Worm (Caenorhabditis elegans) whole organism, L2 larva: Measurements from ENCODE around the gene F41H10.2.

Source experiments
- C34F6.9 ChIP-seq: fragments of 150-350 bp; optimal IDR thresholded peaks from 2 replicates; lab custom pipeline; 2014; ENCODE audit warnings: missing biosample characterization, missing genetic modification characterization
- R02D3.7 ChIP-seq: fragments of 150-350 bp; optimal IDR thresholded peaks from 2 replicates; lab custom pipeline; 2014; ENCODE audit warnings: missing biosample characterization, missing genetic modification characterization
- Y55F3AM.14 ChIP-seq: fragments of 200-800 bp; sonication (Bioruptor generic); optimal IDR thresholded peaks from 2 replicates; lab custom pipeline; 2018; ENCODE audit warnings: mild to moderate bottlenecking, missing genetic modification characterization, missing compliant biosample characterization
- ZK546.5 ChIP-seq: sonication (generic microtip); optimal IDR thresholded peaks from 2 replicates; lab custom pipeline; 2017; ENCODE audit warnings: missing biosample characterization, missing genetic modification characterization
- alr-1 ChIP-seq: fragments of 150-350 bp; optimal IDR thresholded peaks from 2 replicates; lab custom pipeline; 2014; ENCODE audit warnings: missing biosample characterization, missing genetic modification characterization
- aly-2 ChIP-seq: fragments of 150-350 bp; optimal IDR thresholded peaks from 2 replicates; lab custom pipeline; 2014; ENCODE audit warnings: missing biosample characterization, missing genetic modification characterization
- ama-1 ChIP-seq: fragments of 150-350 bp; optimal IDR thresholded peaks from 2 replicates; lab custom pipeline; 2018; ENCODE audit warnings: inconsistent platforms
- blmp-1 ChIP-seq: sonication (generic microtip); optimal IDR thresholded peaks from 2 replicates; lab custom pipeline; 2017; ENCODE audit warnings: missing genetic modification characterization, mild to moderate bottlenecking, missing compliant biosample characterization, antibody characterized with exemption, moderate library complexity; ENCODE audit not compliant: insufficient read depth
- ceh-82 ChIP-seq: fragments of 150-350 bp; optimal IDR thresholded peaks from 2 replicates; lab custom pipeline; 2014; ENCODE audit warnings: missing biosample characterization, missing genetic modification characterization
- crh-2 ChIP-seq: sonication (generic microtip); optimal IDR thresholded peaks from 2 replicates; lab custom pipeline; 2017; ENCODE audit warnings: missing biosample characterization, missing genetic modification characterization
- dmd-4 ChIP-seq: sonication (generic microtip); optimal IDR thresholded peaks from 2 replicates; lab custom pipeline; 2017; ENCODE audit warnings: missing biosample characterization, missing genetic modification characterization
- egl-27 ChIP-seq: sonication (generic microtip); optimal IDR thresholded peaks from 3 replicates; lab custom pipeline; 2017; ENCODE audit warnings: missing biosample characterization, missing genetic modification reagents, missing genetic modification characterization
- elt-1 ChIP-seq: fragments of 150-350 bp; optimal IDR thresholded peaks from 2 replicates; lab custom pipeline; 2014; ENCODE audit warnings: missing biosample characterization, missing genetic modification characterization
- elt-3 ChIP-seq: sonication (generic microtip); optimal IDR thresholded peaks from 2 replicates; lab custom pipeline; 2017; ENCODE audit warnings: missing biosample characterization, missing genetic modification characterization
- fos-1 ChIP-seq: fragments of 150-350 bp; optimal IDR thresholded peaks from 2 replicates; lab custom pipeline; 2014; ENCODE audit warnings: missing biosample characterization, missing genetic modification characterization
- gmeb-1 ChIP-seq: fragments of 150-350 bp; optimal IDR thresholded peaks from 2 replicates; lab custom pipeline; 2014; ENCODE audit warnings: missing biosample characterization, missing genetic modification characterization
- lin-11 ChIP-seq: fragments of 150-350 bp; sonication (generic microtip); optimal IDR thresholded peaks from 2 replicates; lab custom pipeline; 2014; ENCODE audit warnings: missing biosample characterization, missing genetic modification characterization, inconsistent platforms, mixed read lengths
- lin-13 ChIP-seq: fragments of 150-350 bp; optimal IDR thresholded peaks from 2 replicates; lab custom pipeline; 2014; ENCODE audit warnings: missing biosample characterization, missing genetic modification reagents, missing genetic modification characterization
- lin-39 ChIP-seq: fragments of 150-350 bp; optimal IDR thresholded peaks from 2 replicates; lab custom pipeline; 2014; ENCODE audit warnings: missing biosample characterization, missing genetic modification reagents, missing genetic modification characterization
- lsy-2 ChIP-seq, 2 experiments: fragments of 150-350 bp in 1 of 2; sonication (generic microtip) in 1 of 2; optimal IDR thresholded peaks; 2 replicates each; lab custom pipeline; 2014 to 2017; ENCODE audit warnings: missing biosample characterization in 2 of 2, missing genetic modification characterization in 2 of 2
- mab-5 ChIP-seq: fragments of 150-350 bp; optimal IDR thresholded peaks from 2 replicates; lab custom pipeline; 2014; ENCODE audit warnings: missing biosample characterization, missing genetic modification characterization
- mbf-1 ChIP-seq: sonication (generic microtip); optimal IDR thresholded peaks from 2 replicates; lab custom pipeline; 2017; ENCODE audit warnings: missing biosample characterization, missing genetic modification characterization
- mdl-1 ChIP-seq, 2 experiments: fragments of 150-350 bp in 1 of 2; sonication (generic microtip) in 1 of 2; optimal IDR thresholded peaks; 2 replicates each; lab custom pipeline; 2017; ENCODE audit warnings: missing biosample characterization in 2 of 2, missing genetic modification characterization in 2 of 2
- nhr-10 ChIP-seq: sonication (generic microtip); optimal IDR thresholded peaks from 2 replicates; lab custom pipeline; 2017; ENCODE audit warnings: missing biosample characterization, missing genetic modification characterization
- nhr-11 ChIP-seq: fragments of 150-350 bp; optimal IDR thresholded peaks from 2 replicates; lab custom pipeline; 2014; ENCODE audit warnings: missing biosample characterization, missing genetic modification characterization
- nhr-12 ChIP-seq: fragments of 150-350 bp; optimal IDR thresholded peaks from 2 replicates; lab custom pipeline; 2014; ENCODE audit warnings: missing biosample characterization, missing genetic modification characterization
- nhr-129 ChIP-seq: fragments of 150-350 bp; optimal IDR thresholded peaks from 2 replicates; lab custom pipeline; 2014; ENCODE audit warnings: missing biosample characterization, missing genetic modification characterization
- nhr-21 ChIP-seq: fragments of 150-350 bp; optimal IDR thresholded peaks from 2 replicates; lab custom pipeline; 2014; ENCODE audit warnings: missing biosample characterization, missing genetic modification characterization
- nhr-23 ChIP-seq: fragments of 150-350 bp; optimal IDR thresholded peaks from 2 replicates; lab custom pipeline; 2014; ENCODE audit warnings: missing biosample characterization, missing genetic modification reagents, missing genetic modification characterization
- nhr-237 ChIP-seq: fragments of 150-350 bp; optimal IDR thresholded peaks from 2 replicates; lab custom pipeline; 2014; ENCODE audit warnings: missing biosample characterization, missing genetic modification characterization
- nhr-25 ChIP-seq: fragments of 150-350 bp; sonication (generic microtip); optimal IDR thresholded peaks from 3 replicates; lab custom pipeline; 2014; ENCODE audit warnings: missing biosample characterization, missing genetic modification characterization
- nhr-6 ChIP-seq: fragments of 150-350 bp; optimal IDR thresholded peaks from 2 replicates; lab custom pipeline; 2014; ENCODE audit warnings: missing biosample characterization, missing genetic modification characterization
- nhr-77 ChIP-seq: fragments of 150-350 bp; optimal IDR thresholded peaks from 2 replicates; lab custom pipeline; 2014; ENCODE audit warnings: missing biosample characterization, missing genetic modification characterization
- peb-1 ChIP-seq: fragments of 150-350 bp; optimal IDR thresholded peaks from 2 replicates; lab custom pipeline; 2014; ENCODE audit warnings: missing biosample characterization, missing genetic modification characterization
- sem-4 ChIP-seq: fragments of 150-350 bp; optimal IDR thresholded peaks from 2 replicates; lab custom pipeline; 2014; ENCODE audit warnings: missing biosample characterization, missing genetic modification reagents, missing genetic modification characterization
- skn-1 ChIP-seq: sonication (generic microtip); optimal IDR thresholded peaks from 2 replicates; lab custom pipeline; 2017; ENCODE audit warnings: missing biosample characterization, missing genetic modification characterization
- sma-3 ChIP-seq: sonication (generic microtip); optimal IDR thresholded peaks from 2 replicates; lab custom pipeline; 2016; ENCODE audit warnings: missing genetic modification reagents, missing genetic modification characterization, missing compliant biosample characterization
- sma-9 ChIP-seq, 2 experiments: fragments of 150-350 bp in 1 of 2; sonication (generic microtip) in 1 of 2; optimal IDR thresholded peaks; 2 replicates each; lab custom pipeline; 2014 to 2016; ENCODE audit warnings: missing genetic modification characterization in 2 of 2, mild to moderate bottlenecking in 1 of 2, missing biosample characterization in 1 of 2, missing compliant biosample characterization in 1 of 2, missing genetic modification reagents in 1 of 2, moderate library complexity in 1 of 2
- snpc-4 ChIP-seq: fragments of 150-350 bp; optimal IDR thresholded peaks from 2 replicates; lab custom pipeline; 2014; ENCODE audit warnings: missing biosample characterization, missing genetic modification characterization
- unc-39 ChIP-seq: fragments of 150-350 bp; optimal IDR thresholded peaks from 2 replicates; lab custom pipeline; 2014; ENCODE audit warnings: missing biosample characterization, missing genetic modification characterization
- unc-55 ChIP-seq: fragments of 150-350 bp; sonication (generic microtip); optimal IDR thresholded peaks from 3 replicates; lab custom pipeline; 2014; ENCODE audit warnings: missing biosample characterization, missing genetic modification reagents, missing genetic modification characterization
- ztf-1 ChIP-seq: fragments of 200-800 bp; sonication (Bioruptor generic); conservative IDR thresholded peaks from 2 replicates; pipeline ENCODE4 v1.3.6; 2022; ENCODE audit warnings: missing genetic modification characterization, missing compliant biosample characterization
- ztf-4 ChIP-seq: fragments of 150-350 bp; optimal IDR thresholded peaks from 2 replicates; lab custom pipeline; 2014; ENCODE audit warnings: missing biosample characterization, missing genetic modification characterization

Gene F41H10.2

ce11 chrIV:5377062-5377461 lies 4.4 kb upstream of the F41H10.2 start, which contains the start of gene elo-5:
Gene elo-5 (minus strand): TSS chrIV:5377117.
- no peak for TF ChIP-seq lsy-2 (tag; optimal IDR thresholded peaks at IDR 0.05; lab: Kevin White, UChicago)
- TF ChIP-seq fos-1 (tag; lab: Kevin White, UChicago): peak; percentile 76

ce11 chrIV:5380140-5380539 lies 1.3 kb upstream of the F41H10.2 start:
- no peak for TF ChIP-seq sem-4 (tag; lab: Kevin White, UChicago)
- TF ChIP-seq fos-1 (tag; lab: Kevin White, UChicago): peak; percentile 51

- TF ChIP-seq nhr-6 (no peak), aly-2 (tag; lab: Kevin White, UChicago) (no peak), lsy-2 (tag; optimal IDR thresholded peaks at IDR 0.05; lab: Kevin White, UChicago) (no peak)
Observed at ce11 chrIV:5382609-5383008, 1.2 kb downstream of the F41H10.2 start, which contains the start of gene F41H10.1. Gene F41H10.1 (plus strand): TSS chrIV:5382909.

- TF ChIP-seq nhr-77 (tag; lab: Kevin White, UChicago): no peak
- TF ChIP-seq nhr-129 (tag; lab: Kevin White, UChicago): no peak
- TF ChIP-seq aly-2 (tag; lab: Kevin White, UChicago): no peak
- no peak for TF ChIP-seq dmd-4 (tag; lab: Kevin White, UChicago)
- no peak for TF ChIP-seq elt-1 (tag; lab: Kevin White, UChicago)
- TF ChIP-seq crh-2 (tag; lab: Kevin White, UChicago): no peak
- TF ChIP-seq snpc-4: no peak
Observed at ce11 chrIV:5385020-5385419, 3.6 kb downstream of the F41H10.2 start, which contains the start of gene F41H10.12. Gene F41H10.12 (plus strand): TSS chrIV:5385320.

- TF ChIP-seq sma-9 (GFP tag; optimal IDR thresholded peaks at IDR 0.05; lab: Kevin White, UChicago) (no peak), sma-9 (tag; optimal IDR thresholded peaks at IDR 0.05; lab: Kevin White, UChicago) (no peak), mbf-1 (tag; lab: Kevin White, UChicago) (no peak), unc-55 (GFP tag; lab: Kevin White, UChicago) (no peak), fos-1 (tag; lab: Kevin White, UChicago) (peak; percentile 57), lsy-2 (tag; optimal IDR thresholded peaks at IDR 0.05; lab: Kevin White, UChicago) (no peak), nhr-237 (tag; lab: Kevin White, UChicago) (no peak), mab-5 (no peak), ZK546.5 (tag; lab: Kevin White, UChicago) (no peak), lin-13 (GFP tag; lab: Kevin White, UChicago) (peak; percentile 1), nhr-10 (tag; lab: Kevin White, UChicago) (no peak), egl-27 (tag; lab: Kevin White, UChicago) (no peak), nhr-21 (tag; lab: Kevin White, UChicago) (no peak), crh-2 (tag; lab: Kevin White, UChicago) (peak; percentile 29), nhr-129 (tag; lab: Kevin White, UChicago) (peak; percentile 54), sma-3 (GFP tag; lab: Kevin White, UChicago) (peak; percentile 7), ztf-1 (GFP tag; lab: Robert Waterston, UW) (no peak), nhr-25 (no peak), Y55F3AM.14 (GFP tag; lab: Kevin White, UChicago) (no peak), mdl-1 (tag; optimal IDR thresholded peaks at IDR 0.05; lab: Kevin White, UChicago) (no peak), dmd-4 (tag; lab: Kevin White, UChicago) (no peak), unc-39 (tag; lab: Kevin White, UChicago) (no peak), skn-1 (tag; lab: Kevin White, UChicago) (no peak), gmeb-1 (tag; lab: Kevin White, UChicago) (no peak), ceh-82 (tag; lab: Kevin White, UChicago) (no peak), ama-1 (lab: Kevin White, UChicago) (peak; percentile 35), nhr-6 (no peak), elt-3 (tag; lab: Kevin White, UChicago) (no peak), sem-4 (tag; lab: Kevin White, UChicago) (no peak), ztf-4 (no peak), nhr-11 (tag; lab: Kevin White, UChicago) (no peak), C34F6.9 (tag; lab: Kevin White, UChicago) (no peak), peb-1 (tag; lab: Kevin White, UChicago) (no peak), nhr-77 (tag; lab: Kevin White, UChicago) (no peak), nhr-23 (tag; lab: Kevin White, UChicago) (no peak), aly-2 (tag; lab: Kevin White, UChicago) (no peak), R02D3.7 (tag; lab: Kevin White, UChicago) (no peak), elt-1 (tag; lab: Kevin White, UChicago) (no peak), alr-1 (tag; lab: Kevin White, UChicago) (no peak), lin-11 (tag; lab: Kevin White, UChicago) (no peak), nhr-12 (tag; lab: Kevin White, UChicago) (no peak), lin-39 (tag; lab: Kevin White, UChicago) (no peak), blmp-1 (tag; lab: Kevin White, UChicago) (no peak)
Observed at ce11 chrIV:5388477-5389065, 7.1 kb downstream of the F41H10.2 start, which contains the start of gene elo-6. Gene elo-6 (minus strand): TSS chrIV:5388559.
